Fruit fly (Drosophila melanogaster): ENCODE data around the gene vrs.
A peak's percentile ranks its signal among the peaks of the same experiment; 100 is the strongest.

The vrs gene

DNA sequence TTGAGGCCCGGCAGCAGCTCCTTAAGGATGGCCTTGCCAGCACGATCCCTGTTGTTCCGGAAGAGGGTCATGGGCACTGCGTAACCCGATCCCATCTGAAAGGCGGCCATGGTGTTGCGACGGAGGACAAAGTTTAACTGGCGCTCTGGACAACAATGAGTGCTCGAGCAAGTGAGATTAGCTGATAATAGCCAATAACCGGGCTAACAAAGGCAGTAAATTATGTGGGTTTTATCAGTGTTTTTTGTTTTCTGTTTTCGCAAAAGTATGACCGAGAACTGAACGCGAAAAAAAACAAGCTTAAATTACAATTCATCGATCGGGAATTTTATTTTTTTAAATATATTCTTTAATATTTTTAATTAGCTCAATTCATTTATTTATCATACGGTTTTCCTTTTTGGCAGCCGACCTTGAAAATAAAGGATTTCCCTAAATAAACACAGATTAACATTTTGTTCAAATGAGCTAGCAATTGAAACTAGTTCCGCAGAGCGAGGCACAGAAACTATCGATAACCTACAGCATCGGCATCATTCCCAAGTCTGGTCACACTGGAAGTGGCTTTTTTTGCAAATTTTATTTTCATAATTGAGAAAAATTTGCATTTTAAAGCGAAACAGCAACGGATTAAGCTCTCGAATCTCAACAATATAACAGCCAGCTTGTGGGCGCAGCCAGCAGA, 34.0 kb upstream of the vrs start, which contains the start of the genes Dip-C and pps (continued):
- TF ChIP-seq dmrt99B (tag; optimal IDR thresholded peaks at IDR 0.05) (no peak), CG7372 (GFP tag; IDR thresholded peaks at IDR 0.05) (no peak), trem (tag; optimal IDR thresholded peaks at IDR 0.05) (peak; percentile 57), CG12391 (tag; optimal IDR thresholded peaks at IDR 0.05) (peak; percentile 52), pho (GFP tag; optimal IDR thresholded peaks at IDR 0.05) (no peak), unpg (GFP tag; optimal IDR thresholded peaks at IDR 0.05) (no peak), shn (GFP tag; optimal IDR thresholded peaks at IDR 0.05) (no peak), ftz-f1 (GFP tag; optimal IDR thresholded peaks at IDR 0.05) (peak; percentile 78), HmgD (GFP tag; optimal IDR thresholded peaks at IDR 0.05) (no peak), CG6791 (GFP tag; IDR thresholded peaks at IDR 0.05; ENCODE audit: partially characterized antibody) (peak; percentile 81), Dref (GFP tag; IDR thresholded peaks at IDR 0.05) (peak; percentile 75), pum (GFP tag; optimal IDR thresholded peaks at IDR 0.05) (no peak), inv (GFP tag; IDR thresholded peaks at IDR 0.05; ENCODE audit: partially characterized antibody) (peak; percentile 65), CG12769 (tag; optimal IDR thresholded peaks at IDR 0.05) (no peak), CG2116 (GFP tag; optimal IDR thresholded peaks at IDR 0.05) (peak; percentile 35), CG2199 (GFP tag; IDR thresholded peaks at IDR 0.05) (no peak), Doc3 (GFP tag; IDR thresholded peaks at IDR 0.05; ENCODE audit: partially characterized antibody) (peak; percentile 65; the same call in 2 of the 3 replicates), CG1603 (tag; optimal IDR thresholded peaks at IDR 0.05) (no peak), CG12155 (GFP tag; optimal IDR thresholded peaks at IDR 0.05) (no peak), CG31365 (tag; optimal IDR thresholded peaks at IDR 0.05) (no peak), Fer1 (GFP tag; optimal IDR thresholded peaks at IDR 0.05) (no peak), Gsc (GFP tag; IDR thresholded peaks at IDR 0.05) (no peak), Xbp1 (GFP tag; optimal IDR thresholded peaks at IDR 0.05) (peak; percentile 3), D19B (GFP tag; optimal IDR thresholded peaks at IDR 0.05) (no peak), otp (GFP tag; IDR thresholded peaks at IDR 0.05) (no peak), CG31224 (GFP tag; IDR thresholded peaks at IDR 0.05) (no peak), CG3163 (GFP tag; optimal IDR thresholded peaks at IDR 0.05) (no peak), Sry-δ (GFP tag; optimal IDR thresholded peaks at IDR 0.05) (peak; percentile 60), CG30403 (GFP tag; optimal IDR thresholded peaks at IDR 0.05) (no peak), CG13287 (GFP tag; IDR thresholded peaks at IDR 0.05; ENCODE audit: partially characterized antibody) (peak; percentile 85), row (GFP tag; IDR thresholded peaks at IDR 0.05) (peak; percentile 73), Ravus (GFP tag; IDR thresholded peaks at IDR 0.05) (no peak), Bgb (GFP tag; IDR thresholded peaks at IDR 0.05; ENCODE audit: partially characterized antibody) (peak; percentile 74), TFAM (GFP tag; optimal IDR thresholded peaks at IDR 0.05) (no peak), bsh (GFP tag; optimal IDR thresholded peaks at IDR 0.05) (no peak), CG2202 (tag; optimal IDR thresholded peaks at IDR 0.05) (no peak), abd-A (tag; optimal IDR thresholded peaks at IDR 0.05) (no peak), dm (GFP tag; optimal IDR thresholded peaks at IDR 0.05) (no peak), knrl (GFP tag; IDR thresholded peaks at IDR 0.05; ENCODE audit: partially characterized antibody) (peak; percentile 76), Sin3A (optimal IDR thresholded peaks at IDR 0.05) (peak; percentile 61), CG3847 (GFP tag; IDR thresholded peaks at IDR 0.05) (no peak), CG16863 (GFP tag; optimal IDR thresholded peaks at IDR 0.05) (no peak), btn (GFP tag; optimal IDR thresholded peaks at IDR 0.05) (no peak), CG9727 (GFP tag; optimal IDR thresholded peaks at IDR 0.05) (peak; percentile 28), CG13894 (tag; optimal IDR thresholded peaks at IDR 0.05) (no peak), unc-4 (GFP tag; IDR thresholded peaks at IDR 0.05; ENCODE audit: partially characterized antibody) (peak; percentile 79), CG9817 (tag; optimal IDR thresholded peaks at IDR 0.05) (no peak), Med (GFP tag) (peak; percentile 44), amos (GFP tag; IDR thresholded peaks at IDR 0.05; ENCODE audit: partially characterized antibody) (peak; percentile 82), CG3838 (GFP tag; optimal IDR thresholded peaks at IDR 0.05) (no peak)
